Worm (Caenorhabditis elegans): ENCODE results near the gene pid-1.

pid-1 gene

ce11 chrII:7642016-7642653, 48.2 kb downstream of the pid-1 start (continued):
- TF ChIP-seq tbx-2 (tag; optimal IDR thresholded peaks at IDR 0.05) = peak; percentile 9
- TF ChIP-seq mdl-1 (tag; optimal IDR thresholded peaks at IDR 0.05) = peak; percentile 62
- no peak for TF ChIP-seq nhr-23 (tag; optimal IDR thresholded peaks at IDR 0.05)
- no peak for TF ChIP-seq ceh-9 (tag; optimal IDR thresholded peaks at IDR 0.05)
- peak; percentile 82 for TF ChIP-seq hmg-11 (tag; optimal IDR thresholded peaks at IDR 0.05)
- TF ChIP-seq mml-1 (tag; optimal IDR thresholded peaks at IDR 0.05) = no peak
- TF ChIP-seq lin-39 (tag; optimal IDR thresholded peaks at IDR 0.05) = peak; percentile 91
- TF ChIP-seq aly-2 (tag; optimal IDR thresholded peaks at IDR 0.05) = no peak
- TF ChIP-seq nhr-237 (tag; optimal IDR thresholded peaks at IDR 0.05) = no peak
- peak; percentile 8 for TF ChIP-seq lin-15B (tag; optimal IDR thresholded peaks at IDR 0.05)
- TF ChIP-seq ZK546.5 (tag; optimal IDR thresholded peaks at IDR 0.05) = no peak
- TF ChIP-seq skn-1 (tag; optimal IDR thresholded peaks at IDR 0.05) = peak; percentile 35
- peak; percentile 73 for TF ChIP-seq fkh-10 (GFP tag; optimal IDR thresholded peaks at IDR 0.05)
- TF ChIP-seq ama-1 (optimal IDR thresholded peaks at IDR 0.05) = no peak

- TF ChIP-seq lin-39 (tag; optimal IDR thresholded peaks at IDR 0.05) (peak; percentile 69), egl-5 (tag; optimal IDR thresholded peaks at IDR 0.05) (peak; percentile 21), nfya-1 (tag; optimal IDR thresholded peaks at IDR 0.05; ENCODE audit: insufficient read depth) (peak; percentile 47), fkh-2 (tag; optimal IDR thresholded peaks at IDR 0.05) (no peak), nhr-11 (tag; optimal IDR thresholded peaks at IDR 0.05) (peak; percentile 4), nhr-77 (tag; optimal IDR thresholded peaks at IDR 0.05) (no peak), snpc-4 (tag; optimal IDR thresholded peaks at IDR 0.05) (no peak)
Measured at ce11 chrII:7640161-7640841, 50.1 kb downstream of the pid-1 start.

Measured in whole organism, L3 larva.